Fruit fly (Drosophila melanogaster) whole organism, adult: ENCODE measurements around the gene CG42740.

Experiments used
- CG11617 ChIP-seq: fragments of 200-800 bp; sonication (Bioruptor generic); optimal IDR thresholded peaks from 2 replicates; lab custom pipeline; 2017; ENCODE audit warnings: mild to moderate bottlenecking, missing biosample characterization, missing genetic modification reagents, missing genetic modification characterization
- CG12768 ChIP-seq: fragments of 200-800 bp; sonication (Bioruptor generic); optimal IDR thresholded peaks from 2 replicates; lab custom pipeline; 2017; ENCODE audit warnings: missing biosample characterization, missing genetic modification characterization, mild to moderate bottlenecking, moderate library complexity, missing genetic modification reagents
- CG14711 ChIP-seq: fragments of 200-800 bp; sonication (Bioruptor generic); optimal IDR thresholded peaks from 2 replicates; lab custom pipeline; 2018; ENCODE audit warnings: missing biosample characterization, mild to moderate bottlenecking, missing genetic modification characterization, moderate library complexity
- CG1620 ChIP-seq: fragments of 200-800 bp; sonication (Bioruptor generic); optimal IDR thresholded peaks from 2 replicates; lab custom pipeline; 2016; ENCODE audit warnings: missing biosample characterization, missing genetic modification characterization
- CG33017 ChIP-seq: fragments of 200-800 bp; sonication (Bioruptor generic); optimal IDR thresholded peaks from 2 replicates; lab custom pipeline; 2018; ENCODE audit warnings: missing biosample characterization, mild to moderate bottlenecking, missing genetic modification characterization, moderate library complexity
- CG7045 ChIP-seq: fragments of 200-800 bp; sonication (Bioruptor generic); optimal IDR thresholded peaks from 2 replicates; lab custom pipeline; 2017; ENCODE audit warnings: missing biosample characterization, mild to moderate bottlenecking, missing genetic modification characterization
- CG7101 ChIP-seq: fragments of 200-800 bp; sonication (Bioruptor generic); optimal IDR thresholded peaks from 2 replicates; lab custom pipeline; 2018; ENCODE audit warnings: missing biosample characterization, mild to moderate bottlenecking, missing genetic modification characterization, moderate library complexity
- Clk ChIP-seq: fragments of 200-800 bp; sonication (Bioruptor generic); optimal IDR thresholded peaks from 2 replicates; lab custom pipeline; 2017; ENCODE audit warnings: missing biosample characterization, missing genetic modification characterization
- Crg-1 ChIP-seq: fragments of 200-800 bp; sonication (Bioruptor generic); optimal IDR thresholded peaks from 2 replicates; lab custom pipeline; 2016; ENCODE audit warnings: missing biosample characterization, missing genetic modification characterization
- Hr96 ChIP-seq: fragments of 200-800 bp; sonication (Bioruptor generic); optimal IDR thresholded peaks from 2 replicates; lab custom pipeline; 2016; ENCODE audit warnings: missing biosample characterization, missing genetic modification characterization
- Mnt ChIP-seq: fragments of 200-800 bp; sonication (Bioruptor generic); optimal IDR thresholded peaks from 2 replicates; lab custom pipeline; 2016; ENCODE audit warnings: missing biosample characterization, mild to moderate bottlenecking, missing genetic modification characterization
- bab1 ChIP-seq: fragments of 200-800 bp; sonication (Bioruptor generic); optimal IDR thresholded peaks from 3 replicates; lab custom pipeline; 2019; ENCODE audit warnings: missing biosample characterization, mild to moderate bottlenecking, missing genetic modification characterization, moderate library complexity
- cic ChIP-seq: fragments of 200-800 bp; sonication (Bioruptor generic); optimal IDR thresholded peaks from 2 replicates; lab custom pipeline; 2017; ENCODE audit warnings: missing biosample characterization, mild to moderate bottlenecking, missing genetic modification characterization, moderate library complexity
- cnc ChIP-seq, 2 experiments: fragments of >200 bp; optimal IDR thresholded peaks; 2 replicates each; lab custom pipeline; 2017
- kay ChIP-seq: fragments of 200-800 bp; sonication (Bioruptor generic); peaks from one replicate; lab custom pipeline; 2016; ENCODE audit warnings: missing biosample characterization, missing genetic modification characterization, borderline replicate concordance
- ovo ChIP-seq: fragments of 200-800 bp; sonication (Bioruptor generic); optimal IDR thresholded peaks from 2 replicates; lab custom pipeline; 2016; ENCODE audit warnings: missing biosample characterization, missing genetic modification characterization
- pad ChIP-seq: fragments of 200-800 bp; sonication (Bioruptor generic); optimal IDR thresholded peaks from 3 replicates; lab custom pipeline; 2017; ENCODE audit warnings: missing biosample characterization, missing genetic modification characterization, mild to moderate bottlenecking, moderate library complexity, missing genetic modification reagents
- toe ChIP-seq: fragments of 200-800 bp; sonication (Bioruptor generic); optimal IDR thresholded peaks from 2 replicates; lab custom pipeline; 2016; ENCODE audit warnings: missing biosample characterization, missing genetic modification characterization

The CG42740 gene

dm6 chr3R:30385531-30385930 lies 37.2 kb downstream of the CG42740 start:
- no peak for TF ChIP-seq CG7101
- no peak for TF ChIP-seq toe (GFP tag; lab: Kevin White, UChicago)
- TF ChIP-seq Mnt (GFP tag; lab: Kevin White, UChicago) = peak; percentile 6
- no peak for TF ChIP-seq Clk (GFP tag; lab: Kevin White, UChicago)
- TF ChIP-seq bab1 (GFP tag; lab: Kevin White, UChicago) = no peak
- TF ChIP-seq CG11617 (GFP tag; lab: Kevin White, UChicago) = no peak
- TF ChIP-seq kay (GFP tag; lab: Kevin White, UChicago) = no peak
- no peak for TF ChIP-seq Crg-1
- TF ChIP-seq ovo (GFP tag; lab: Kevin White, UChicago) = no peak
- TF ChIP-seq pad (GFP tag; lab: Kevin White, UChicago) = no peak
- TF ChIP-seq CG33017 (tag; lab: Kevin White, UChicago) = no peak
- TF ChIP-seq Hr96 = no peak
- TF ChIP-seq CG14711 (tag; lab: Kevin White, UChicago) = no peak
- TF ChIP-seq CG1620 = no peak
- TF ChIP-seq cic = peak; percentile 68

dm6 chr3R:30383181-30383580 lies 39.6 kb downstream of the CG42740 start:
- TF ChIP-seq Hr96 = no peak
- TF ChIP-seq CG7045 = no peak
- TF ChIP-seq cic = no peak
- TF ChIP-seq CG7101 = no peak
- no peak for TF ChIP-seq CG12768 (GFP tag; lab: Kevin White, UChicago)
- TF ChIP-seq toe (GFP tag; lab: Kevin White, UChicago) = no peak
- no peak for TF ChIP-seq CG33017 (tag; lab: Kevin White, UChicago)
- no peak for TF ChIP-seq cnc (optimal IDR thresholded peaks at IDR 0.05; lab: Kevin White, UChicago)
- no peak for TF ChIP-seq Mnt (GFP tag; lab: Kevin White, UChicago)
- TF ChIP-seq Clk (GFP tag; lab: Kevin White, UChicago) = no peak
- no peak for TF ChIP-seq bab1 (GFP tag; lab: Kevin White, UChicago)
